Worm (Caenorhabditis elegans) whole organism, young adult: ENCODE measurements around the gene mett-10.

Source experiments
- B0035.1 ChIP-seq: sonication (generic microtip); optimal IDR thresholded peaks from 2 replicates; lab custom pipeline; 2016; ENCODE audit warnings: missing genetic modification characterization, mild to moderate bottlenecking, missing compliant biosample characterization, missing genotype, missing genetic modification reagents
- F10E7.11 ChIP-seq: sonication (generic microtip); optimal IDR thresholded peaks from 2 replicates; lab custom pipeline; 2017; ENCODE audit warnings: mild to moderate bottlenecking, missing genetic modification characterization, moderate library complexity, missing compliant biosample characterization
- F33H1.4 ChIP-seq: fragments of 200-800 bp; sonication (Bioruptor generic); IDR thresholded peaks from 2 replicates; pipeline ENCODE4 v1.3.6; 2022; ENCODE audit warnings: missing genetic modification reagents, missing genetic modification characterization, missing compliant biosample characterization
- F37B4.10 ChIP-seq: fragments of 200-800 bp; sonication (Bioruptor generic); IDR thresholded peaks from 2 replicates; pipeline ENCODE4 v1.3.6; 2022; ENCODE audit warnings: missing genetic modification characterization, missing compliant biosample characterization
- F57A8.1 ChIP-seq: fragments of 200-800 bp; sonication (Bioruptor generic); optimal IDR thresholded peaks from 2 replicates; lab custom pipeline; 2018; ENCODE audit warnings: mild to moderate bottlenecking, missing genetic modification characterization, moderate library complexity, missing compliant biosample characterization
- K12H6.12 ChIP-seq: fragments of 200-800 bp; sonication (Bioruptor generic); optimal IDR thresholded peaks from 2 replicates; lab custom pipeline; 2018; ENCODE audit warnings: mild to moderate bottlenecking, missing genetic modification characterization, missing compliant biosample characterization
- T07F8.4 ChIP-seq: sonication (generic microtip); optimal IDR thresholded peaks from 2 replicates; lab custom pipeline; 2016; ENCODE audit warnings: mild to moderate bottlenecking, missing genetic modification characterization, moderate library complexity, missing compliant biosample characterization
- Y53F4B.3 ChIP-seq: fragments of 200-800 bp; sonication (Bioruptor generic); IDR thresholded peaks from 2 replicates; pipeline ENCODE4 v1.3.6; 2022; ENCODE audit warnings: missing genetic modification reagents, missing genetic modification characterization, missing compliant biosample characterization
- Y56A3A.18 ChIP-seq: fragments of 200-800 bp; sonication (Bioruptor generic); IDR thresholded peaks from 2 replicates; pipeline ENCODE4 v1.3.6; 2022; ENCODE audit warnings: missing genetic modification reagents, missing genetic modification characterization, missing compliant biosample characterization
- Y67H2A.10 ChIP-seq: fragments of 200-800 bp; sonication (Bioruptor generic); conservative IDR thresholded peaks from 2 replicates; pipeline ENCODE4 v1.3.6; 2022; ENCODE audit warnings: missing genetic modification reagents, missing genetic modification characterization, missing compliant biosample characterization
- akir-1 ChIP-seq: fragments of 200-800 bp; sonication (Bioruptor generic); optimal IDR thresholded peaks from 2 replicates; lab custom pipeline; 2018; ENCODE audit warnings: mild to moderate bottlenecking, missing genetic modification characterization, moderate library complexity, missing compliant biosample characterization
- ama-1 ChIP-seq, 3 experiments: fragments of 150-350 bp in 1 of 3; sonication (generic microtip) in 2 of 3; optimal IDR thresholded peaks; 2 replicates each; lab custom pipeline; 2014 to 2018; ENCODE audit warnings: missing biosample characterization in 2 of 3, missing genetic modification characterization in 2 of 3, missing genetic modification reagents in 2 of 3
- atf-7 ChIP-seq: sonication (generic microtip); optimal IDR thresholded peaks from 2 replicates; lab custom pipeline; 2017; ENCODE audit warnings: mild to moderate bottlenecking, missing genetic modification characterization, missing compliant biosample characterization
- attf-5 ChIP-seq: fragments of 200-800 bp; sonication (Bioruptor generic); optimal IDR thresholded peaks from 2 replicates; lab custom pipeline; 2018; ENCODE audit warnings: mild to moderate bottlenecking, missing genetic modification characterization, missing compliant biosample characterization
- bed-1 ChIP-seq: fragments of 200-800 bp; sonication (Bioruptor generic); IDR thresholded peaks from 2 replicates; pipeline ENCODE4 v1.3.6; 2022; ENCODE audit warnings: missing genetic modification reagents, missing genetic modification characterization, missing compliant biosample characterization
- bed-2 ChIP-seq: fragments of 200-800 bp; sonication (Bioruptor generic); IDR thresholded peaks from 2 replicates; pipeline ENCODE4 v1.3.6; 2022; ENCODE audit warnings: missing genetic modification reagents, missing genetic modification characterization, missing compliant biosample characterization
- cebp-1 ChIP-seq, 2 experiments: fragments of 200-800 bp in 1 of 2; sonication (Bioruptor generic) in 1 of 2; sonication (generic microtip) in 1 of 2; IDR thresholded peaks in 1 of 2; optimal IDR thresholded peaks in 1 of 2; 2 replicates each; pipeline versions ENCODE4 v1.3.6 to Lab custom; 2017 to 2022; ENCODE audit warnings: missing compliant biosample characterization in 2 of 2, missing genetic modification characterization in 2 of 2, mild to moderate bottlenecking in 1 of 2, missing genetic modification reagents in 1 of 2, moderate library complexity in 1 of 2
- ceh-100 ChIP-seq: fragments of 200-800 bp; sonication (Bioruptor generic); IDR thresholded peaks from 2 replicates; pipeline ENCODE4 v1.3.6; 2022; ENCODE audit warnings: missing genetic modification reagents, missing genetic modification characterization, missing compliant biosample characterization
- ceh-79 ChIP-seq: sonication (generic microtip); optimal IDR thresholded peaks from 2 replicates; lab custom pipeline; 2017; ENCODE audit warnings: mild to moderate bottlenecking, missing genetic modification characterization, missing compliant biosample characterization
- ceh-91 ChIP-seq: fragments of 200-800 bp; sonication (Bioruptor generic); IDR thresholded peaks from 2 replicates; pipeline ENCODE4 v1.3.6; 2022; ENCODE audit warnings: missing genetic modification reagents, missing genetic modification characterization, missing compliant biosample characterization
- die-1 ChIP-seq: sonication (generic microtip); optimal IDR thresholded peaks from 2 replicates; lab custom pipeline; 2016; ENCODE audit warnings: missing genotype, mild to moderate bottlenecking, missing genetic modification characterization, missing compliant biosample characterization
- dox-1 ChIP-seq: fragments of 200-800 bp; sonication (Bioruptor generic); IDR thresholded peaks from 2 replicates; pipeline ENCODE4 v1.3.6; 2022; ENCODE audit warnings: missing genetic modification reagents, missing genetic modification characterization, missing compliant biosample characterization
- egl-18 ChIP-seq: fragments of 200-800 bp; sonication (Bioruptor generic); IDR thresholded peaks from 2 replicates; pipeline ENCODE4 v1.3.6; 2022; ENCODE audit warnings: missing genetic modification reagents, missing genetic modification characterization, missing compliant biosample characterization
- ekl-4 ChIP-seq: fragments of 200-800 bp; sonication (Bioruptor generic); IDR thresholded peaks from 2 replicates; pipeline ENCODE4 v1.3.6; 2022; ENCODE audit warnings: missing genetic modification reagents, missing genetic modification characterization, missing compliant biosample characterization
- gei-17 ChIP-seq: fragments of 200-800 bp; sonication (Bioruptor generic); optimal IDR thresholded peaks from 2 replicates; lab custom pipeline; 2018; ENCODE audit warnings: mild to moderate bottlenecking, missing genetic modification characterization, missing compliant biosample characterization
- hlh-12 ChIP-seq: sonication (generic microtip); optimal IDR thresholded peaks from 2 replicates; lab custom pipeline; 2016; ENCODE audit warnings: missing genetic modification characterization, missing compliant biosample characterization
- lag-1 ChIP-seq: fragments of 200-800 bp; sonication (Bioruptor generic); IDR thresholded peaks from 2 replicates; pipeline ENCODE4 v1.3.6; 2022; ENCODE audit warnings: missing genetic modification reagents, missing genetic modification characterization, missing compliant biosample characterization
- let-526 ChIP-seq: fragments of 200-800 bp; sonication (Bioruptor generic); IDR thresholded peaks from 2 replicates; pipeline ENCODE4 v1.3.6; 2022; ENCODE audit warnings: missing genetic modification reagents, missing genetic modification characterization, missing compliant biosample characterization
- lin-26 ChIP-seq: fragments of 200-800 bp; sonication (Bioruptor generic); IDR thresholded peaks from 2 replicates; pipeline ENCODE4 v1.3.6; 2022; ENCODE audit warnings: missing genetic modification reagents, missing genetic modification characterization, missing compliant biosample characterization
- lin-40 ChIP-seq: sonication (generic microtip); optimal IDR thresholded peaks from 2 replicates; lab custom pipeline; 2016; ENCODE audit warnings: missing genetic modification characterization, mild to moderate bottlenecking, missing compliant biosample characterization, missing genotype, missing genetic modification reagents
- lir-1 ChIP-seq: fragments of 200-800 bp; sonication (Bioruptor generic); conservative IDR thresholded peaks from 2 replicates; pipeline ENCODE4 v1.3.6; 2022; ENCODE audit warnings: missing genetic modification reagents, missing genetic modification characterization, missing compliant biosample characterization
- lsl-1 ChIP-seq: fragments of 200-800 bp; sonication (Bioruptor generic); optimal IDR thresholded peaks from 2 replicates; lab custom pipeline; 2018; ENCODE audit warnings: mild to moderate bottlenecking, missing genetic modification characterization, moderate library complexity, missing compliant biosample characterization
- madf-3 ChIP-seq: fragments of 200-800 bp; sonication (Bioruptor generic); IDR thresholded peaks from 2 replicates; pipeline ENCODE4 v1.3.6; 2022; ENCODE audit warnings: missing genetic modification reagents, missing genetic modification characterization, missing compliant biosample characterization
- mel-28 ChIP-seq: sonication (generic microtip); optimal IDR thresholded peaks from 2 replicates; lab custom pipeline; 2016; ENCODE audit warnings: borderline replicate concordance, mild to moderate bottlenecking, missing genetic modification characterization, missing compliant biosample characterization
- nhr-120 ChIP-seq: fragments of 200-800 bp; sonication (Bioruptor generic); IDR thresholded peaks from 2 replicates; pipeline ENCODE4 v1.3.6; 2022; ENCODE audit warnings: missing genetic modification characterization, missing compliant biosample characterization
- nhr-27 ChIP-seq: fragments of 200-800 bp; sonication (Bioruptor generic); optimal IDR thresholded peaks from 2 replicates; lab custom pipeline; 2018; ENCODE audit warnings: mild to moderate bottlenecking, missing genetic modification characterization, moderate library complexity, missing compliant biosample characterization
- nhr-80 ChIP-seq: sonication (generic microtip); optimal IDR thresholded peaks from 2 replicates; lab custom pipeline; 2016; ENCODE audit warnings: missing genetic modification characterization, missing compliant biosample characterization
- rec-8 ChIP-seq, 2 experiments: sonication (generic microtip); optimal IDR thresholded peaks; 2 replicates each; lab custom pipeline; 2016; ENCODE audit warnings: mild to moderate bottlenecking in 2 of 2, missing genetic modification characterization in 2 of 2, missing genetic modification reagents in 2 of 2, missing genotype in 2 of 2, missing biosample characterization in 1 of 2, missing compliant biosample characterization in 1 of 2, moderate library complexity in 1 of 2
- rpc-1 ChIP-seq, 2 experiments: fragments of 150-350 bp in 1 of 2; sonication (generic microtip) in 1 of 2; optimal IDR thresholded peaks; 2 replicates each; lab custom pipeline; 2014 to 2018; ENCODE audit warnings: missing biosample characterization in 1 of 2, missing genetic modification characterization in 1 of 2, missing genetic modification reagents in 1 of 2, missing genotype in 1 of 2
- snpc-1.3 ChIP-seq: sonication (generic microtip); optimal IDR thresholded peaks from 2 replicates; lab custom pipeline; 2017; ENCODE audit warnings: missing genetic modification characterization, mild to moderate bottlenecking, missing compliant biosample characterization, antibody characterized with exemption, moderate library complexity, missing genotype, missing genetic modification reagents; ENCODE audit not compliant: insufficient read depth
- somi-1 ChIP-seq: fragments of 200-800 bp; sonication (Bioruptor generic); optimal IDR thresholded peaks from 2 replicates; lab custom pipeline; 2018; ENCODE audit warnings: mild to moderate bottlenecking, missing genetic modification characterization, missing compliant biosample characterization
- sptf-2 ChIP-seq: fragments of 200-800 bp; sonication (Bioruptor generic); optimal IDR thresholded peaks from 2 replicates; lab custom pipeline; 2018; ENCODE audit warnings: mild to moderate bottlenecking, missing genetic modification characterization, missing compliant biosample characterization
- zfh-2 ChIP-seq: fragments of 200-800 bp; sonication (Bioruptor generic); conservative IDR thresholded peaks from 2 replicates; pipeline ENCODE4 v1.3.6; 2022; ENCODE audit warnings: missing genetic modification reagents, missing genetic modification characterization, missing compliant biosample characterization
- ztf-18 ChIP-seq: sonication (generic microtip); optimal IDR thresholded peaks from 2 replicates; lab custom pipeline; 2016; ENCODE audit warnings: missing genotype, mild to moderate bottlenecking, missing genetic modification characterization, missing compliant biosample characterization
- ztf-25 ChIP-seq: fragments of 200-800 bp; sonication (Bioruptor generic); IDR thresholded peaks from 2 replicates; pipeline ENCODE4 v1.3.6; 2022; ENCODE audit warnings: missing genetic modification reagents, missing genetic modification characterization, missing compliant biosample characterization
- ztf-6 ChIP-seq: fragments of 200-800 bp; sonication (Bioruptor generic); IDR thresholded peaks from 2 replicates; pipeline ENCODE4 v1.3.6; 2022; ENCODE audit warnings: missing genetic modification reagents, missing genetic modification characterization, missing compliant biosample characterization

mett-10 gene

ce11 chrIII:10123586-10124233 is 8.9 kb downstream of the mett-10 start, which contains the start of gene ttll-4:
TSS of gene ttll-4 (plus strand) at chrIII:10124183.
- TF ChIP-seq rec-8 (tag; optimal IDR thresholded peaks at IDR 0.05; lab: Kevin White, UChicago) (peak in 1 of 2 experiments; percentile 11), madf-3 (GFP tag; lab: Robert Waterston, UW) (0 out of 2 replicates have a peak, but pooled peaks have one; percentile 75), lir-1 (GFP tag; lab: Robert Waterston, UW) (peak; percentile 36; the same call in 1 of the 2 replicates), attf-5 (peak; percentile 47), die-1 (tag; lab: Kevin White, UChicago) (no peak), ceh-79 (no peak), mel-28 (no peak), ekl-4 (GFP tag; lab: Robert Waterston, UW) (no peak), ama-1 (optimal IDR thresholded peaks at IDR 0.05; lab: Kevin White, UChicago) (no peak), ama-1 (GFP tag; optimal IDR thresholded peaks at IDR 0.05; lab: Kevin White, UChicago) (no peak), egl-18 (GFP tag; lab: Robert Waterston, UW) (no peak), lag-1 (GFP tag; lab: Robert Waterston, UW) (no peak), cebp-1 (GFP tag; IDR thresholded peaks at IDR 0.05; lab: Robert Waterston, UW) (peak; percentile 29; the same call in 1 of the 2 replicates), cebp-1 (tag; optimal IDR thresholded peaks at IDR 0.05; lab: Kevin White, UChicago) (peak; percentile 28), Y53F4B.3 (GFP tag; lab: Robert Waterston, UW) (no peak), zfh-2 (GFP tag; lab: Robert Waterston, UW) (no peak), nhr-27 (tag; lab: Kevin White, UChicago) (no peak), atf-7 (tag; lab: Kevin White, UChicago) (no peak), lin-26 (GFP tag; lab: Robert Waterston, UW) (no peak), lsl-1 (GFP tag; lab: Kevin White, UChicago) (peak; percentile 44), hlh-12 (tag; lab: Kevin White, UChicago) (no peak), snpc-1.3 (tag; lab: Kevin White, UChicago) (no peak), B0035.1 (tag; lab: Kevin White, UChicago) (no peak), let-526 (GFP tag; lab: Robert Waterston, UW) (0 out of 2 replicates have a peak, but pooled peaks have one; percentile 14), rpc-1 (optimal IDR thresholded peaks at IDR 0.05; lab: Kevin White, UChicago) (no peak), rpc-1 (tag; optimal IDR thresholded peaks at IDR 0.05; lab: Kevin White, UChicago) (no peak), lin-40 (peak; percentile 32), somi-1 (GFP tag; lab: Kevin White, UChicago) (no peak), Y67H2A.10 (no peak), bed-1 (GFP tag; lab: Robert Waterston, UW) (no peak), bed-2 (GFP tag; lab: Robert Waterston, UW) (0 out of 2 replicates have a peak, but pooled peaks have one; percentile 70), F37B4.10 (GFP tag; lab: Robert Waterston, UW) (no peak), K12H6.12 (tag; lab: Kevin White, UChicago) (peak; percentile 22), ztf-6 (GFP tag; lab: Robert Waterston, UW) (no peak), nhr-80 (tag; lab: Kevin White, UChicago) (no peak), ceh-100 (GFP tag; lab: Robert Waterston, UW) (peak; percentile 96), gei-17 (GFP tag; lab: Kevin White, UChicago) (no peak), F10E7.11 (tag; lab: Kevin White, UChicago) (no peak), ztf-25 (GFP tag; lab: Robert Waterston, UW) (0 out of 2 replicates have a peak, but pooled peaks have one; percentile 56), ceh-91 (GFP tag; lab: Robert Waterston, UW) (peak; percentile 46; the same call in 1 of the 2 replicates), ztf-18 (tag; lab: Kevin White, UChicago) (peak; percentile 44), nhr-120 (GFP tag; lab: Robert Waterston, UW) (no peak), F57A8.1 (GFP tag; lab: Kevin White, UChicago) (no peak), T07F8.4 (no peak), F33H1.4 (0 out of 2 replicates have a peak, but pooled peaks have one; percentile 32), dox-1 (GFP tag; lab: Robert Waterston, UW) (peak; percentile 81), Y56A3A.18 (GFP tag; lab: Robert Waterston, UW) (no peak), akir-1 (GFP tag; lab: Kevin White, UChicago) (no peak), sptf-2 (GFP tag; lab: Kevin White, UChicago) (no peak)
